Worm (Caenorhabditis elegans): ENCODE data around the gene pxmp-4.

Gene pxmp-4

ce11 chrIV:373963-374362 is 37.0 kb upstream of the pxmp-4 start:
- TF ChIP-seq T22C8.4 (GFP tag; IDR thresholded peaks at IDR 0.05) (no peak), flt-1 (GFP tag; IDR thresholded peaks at IDR 0.05) (no peak), cog-1 (tag; optimal IDR thresholded peaks at IDR 0.05) (no peak)

- TF ChIP-seq flt-1 (GFP tag; IDR thresholded peaks at IDR 0.05) (peak; percentile 21; the same call in 1 of the 2 replicates), ztf-23 (GFP tag; IDR thresholded peaks at IDR 0.05) (0 out of 2 replicates have a peak, but pooled peaks have one; percentile 47), cog-1 (tag; optimal IDR thresholded peaks at IDR 0.05) (peak; percentile 22), tab-1 (GFP tag; IDR thresholded peaks at IDR 0.05) (no peak), T22C8.4 (GFP tag; IDR thresholded peaks at IDR 0.05) (no peak), med-1 (GFP tag; optimal IDR thresholded peaks at IDR 0.05; ENCODE audit: insufficient read depth) (no peak)
These were observed 35.3 kb upstream of the pxmp-4 start for ce11 chrIV:372146-372789.

- TF ChIP-seq cog-1 (tag; optimal IDR thresholded peaks at IDR 0.05) (peak; percentile 25), ref-1 (GFP tag; conservative IDR thresholded peaks at IDR 0.05) (no peak)
These were observed 29.4 kb upstream of the pxmp-4 start for ce11 chrIV:366406-366805.

ce11 chrIV:364983-365382 is 28.0 kb upstream of the pxmp-4 start:
- TF ChIP-seq klf-2 (GFP tag; conservative IDR thresholded peaks at IDR 0.05) (no peak), flt-1 (GFP tag; IDR thresholded peaks at IDR 0.05) (no peak), ztf-23 (GFP tag; IDR thresholded peaks at IDR 0.05) (no peak), cog-1 (tag; optimal IDR thresholded peaks at IDR 0.05) (no peak), med-1 (GFP tag; optimal IDR thresholded peaks at IDR 0.05; ENCODE audit: insufficient read depth) (no peak), ztf-29 (GFP tag; IDR thresholded peaks at IDR 0.05) (no peak), ref-1 (GFP tag; conservative IDR thresholded peaks at IDR 0.05) (no peak), T22C8.4 (GFP tag; IDR thresholded peaks at IDR 0.05) (no peak), tab-1 (GFP tag; IDR thresholded peaks at IDR 0.05) (no peak)

- no peak for TF ChIP-seq cog-1 (tag; optimal IDR thresholded peaks at IDR 0.05)
- TF ChIP-seq ztf-29 (GFP tag; IDR thresholded peaks at IDR 0.05), result no peak
- TF ChIP-seq ztf-23 (GFP tag; IDR thresholded peaks at IDR 0.05), result no peak
- TF ChIP-seq med-1 (GFP tag; optimal IDR thresholded peaks at IDR 0.05; ENCODE audit: insufficient read depth), result no peak
- TF ChIP-seq flt-1 (GFP tag; IDR thresholded peaks at IDR 0.05), result no peak
- TF ChIP-seq T22C8.4 (GFP tag; IDR thresholded peaks at IDR 0.05), result no peak
- no peak for TF ChIP-seq ref-1 (GFP tag; conservative IDR thresholded peaks at IDR 0.05)
- TF ChIP-seq klf-2 (GFP tag; conservative IDR thresholded peaks at IDR 0.05), result no peak
- TF ChIP-seq tab-1 (GFP tag; IDR thresholded peaks at IDR 0.05), result no peak
These were observed 6.3 kb upstream of the pxmp-4 start for ce11 chrIV:343279-343678.

- TF ChIP-seq flt-1 (GFP tag; IDR thresholded peaks at IDR 0.05), result no peak
These were observed 2.5 kb upstream of the pxmp-4 start, which contains the start of gene cdh-8 for ce11 chrIV:339508-339907. Gene cdh-8 (plus strand): TSS chrIV:339808.

ce11 chrIV:338192-338831 is 1.3 kb upstream of the pxmp-4 start:
- no peak for TF ChIP-seq flt-1 (GFP tag; IDR thresholded peaks at IDR 0.05)
- no peak for TF ChIP-seq tab-1 (GFP tag; IDR thresholded peaks at IDR 0.05)
- no peak for TF ChIP-seq ref-1 (GFP tag; conservative IDR thresholded peaks at IDR 0.05)
- no peak for TF ChIP-seq ztf-29 (GFP tag; IDR thresholded peaks at IDR 0.05)
- TF ChIP-seq T22C8.4 (GFP tag; IDR thresholded peaks at IDR 0.05), result no peak
- no peak for TF ChIP-seq med-1 (GFP tag; optimal IDR thresholded peaks at IDR 0.05; ENCODE audit: insufficient read depth)
- no peak for TF ChIP-seq ztf-23 (GFP tag; IDR thresholded peaks at IDR 0.05)
- no peak for TF ChIP-seq cog-1 (tag; optimal IDR thresholded peaks at IDR 0.05)
- TF ChIP-seq klf-2 (GFP tag; conservative IDR thresholded peaks at IDR 0.05), result no peak

- TF ChIP-seq klf-2 (GFP tag; conservative IDR thresholded peaks at IDR 0.05) (no peak), ztf-29 (GFP tag; IDR thresholded peaks at IDR 0.05) (no peak), tab-1 (GFP tag; IDR thresholded peaks at IDR 0.05) (no peak), ztf-23 (GFP tag; IDR thresholded peaks at IDR 0.05) (no peak), ref-1 (GFP tag; conservative IDR thresholded peaks at IDR 0.05) (no peak), T22C8.4 (GFP tag; IDR thresholded peaks at IDR 0.05) (no peak), med-1 (GFP tag; optimal IDR thresholded peaks at IDR 0.05; ENCODE audit: insufficient read depth) (no peak), cog-1 (tag; optimal IDR thresholded peaks at IDR 0.05) (no peak), flt-1 (GFP tag; IDR thresholded peaks at IDR 0.05) (no peak)
These were observed 6.5 kb downstream of the pxmp-4 start, which contains the start of gene F18F11.4 for ce11 chrIV:330523-330922. Gene F18F11.4 (plus strand): TSS chrIV:330823.

ce11 chrIV:326564-327070 is 10.4 kb downstream of the pxmp-4 start, which contains the start of gene col-101:
Gene col-101 (minus strand): TSS chrIV:327020.
- no peak for TF ChIP-seq T22C8.4 (GFP tag; IDR thresholded peaks at IDR 0.05)
- no peak for TF ChIP-seq klf-2 (GFP tag; conservative IDR thresholded peaks at IDR 0.05)
- TF ChIP-seq tab-1 (GFP tag; IDR thresholded peaks at IDR 0.05), result no peak
- TF ChIP-seq ztf-29 (GFP tag; IDR thresholded peaks at IDR 0.05), result no peak

- TF ChIP-seq cog-1 (tag; optimal IDR thresholded peaks at IDR 0.05) (no peak), klf-2 (GFP tag; conservative IDR thresholded peaks at IDR 0.05) (0 out of 2 replicates have a peak, but pooled peaks have one; percentile 3)
These were observed 11.3 kb downstream of the pxmp-4 start for ce11 chrIV:325640-326039.

Measured in whole organism, midembryonic.